Fruit fly (Drosophila melanogaster) whole organism, adult: Measurements from ENCODE around the gene CG11865.
"Not testable (repeated sequence)": the region's sequence is repeated elsewhere in the genome, so short reads cannot be mapped to it uniquely, and the experiment has no call there.

ENCODE experiments used
- CG11617 ChIP-seq: fragments of 200-800 bp; sonication (Bioruptor generic); optimal IDR thresholded peaks from 2 replicates; lab custom pipeline; 2017; ENCODE audit warnings: mild to moderate bottlenecking, missing biosample characterization, missing genetic modification reagents, missing genetic modification characterization
- CG12768 ChIP-seq: fragments of 200-800 bp; sonication (Bioruptor generic); optimal IDR thresholded peaks from 2 replicates; lab custom pipeline; 2017; ENCODE audit warnings: missing biosample characterization, missing genetic modification characterization, mild to moderate bottlenecking, moderate library complexity, missing genetic modification reagents
- CG14711 ChIP-seq: fragments of 200-800 bp; sonication (Bioruptor generic); optimal IDR thresholded peaks from 2 replicates; lab custom pipeline; 2018; ENCODE audit warnings: missing biosample characterization, mild to moderate bottlenecking, missing genetic modification characterization, moderate library complexity
- CG1620 ChIP-seq: fragments of 200-800 bp; sonication (Bioruptor generic); optimal IDR thresholded peaks from 2 replicates; lab custom pipeline; 2016; ENCODE audit warnings: missing biosample characterization, missing genetic modification characterization
- CG33017 ChIP-seq: fragments of 200-800 bp; sonication (Bioruptor generic); optimal IDR thresholded peaks from 2 replicates; lab custom pipeline; 2018; ENCODE audit warnings: missing biosample characterization, mild to moderate bottlenecking, missing genetic modification characterization, moderate library complexity
- CG5204 ChIP-seq: fragments of 200-800 bp; sonication (Bioruptor generic); optimal IDR thresholded peaks from 2 replicates; lab custom pipeline; 2016; ENCODE audit warnings: missing biosample characterization, missing genetic modification characterization
- CG7045 ChIP-seq: fragments of 200-800 bp; sonication (Bioruptor generic); optimal IDR thresholded peaks from 2 replicates; lab custom pipeline; 2017; ENCODE audit warnings: missing biosample characterization, mild to moderate bottlenecking, missing genetic modification characterization
- CG7101 ChIP-seq: fragments of 200-800 bp; sonication (Bioruptor generic); optimal IDR thresholded peaks from 2 replicates; lab custom pipeline; 2018; ENCODE audit warnings: missing biosample characterization, mild to moderate bottlenecking, missing genetic modification characterization, moderate library complexity
- Clk ChIP-seq: fragments of 200-800 bp; sonication (Bioruptor generic); optimal IDR thresholded peaks from 2 replicates; lab custom pipeline; 2017; ENCODE audit warnings: missing biosample characterization, missing genetic modification characterization
- Crg-1 ChIP-seq: fragments of 200-800 bp; sonication (Bioruptor generic); optimal IDR thresholded peaks from 2 replicates; lab custom pipeline; 2016; ENCODE audit warnings: missing biosample characterization, missing genetic modification characterization
- Hr96 ChIP-seq: fragments of 200-800 bp; sonication (Bioruptor generic); optimal IDR thresholded peaks from 2 replicates; lab custom pipeline; 2016; ENCODE audit warnings: missing biosample characterization, missing genetic modification characterization
- Mnt ChIP-seq: fragments of 200-800 bp; sonication (Bioruptor generic); optimal IDR thresholded peaks from 2 replicates; lab custom pipeline; 2016; ENCODE audit warnings: missing biosample characterization, mild to moderate bottlenecking, missing genetic modification characterization
- bab1 ChIP-seq: fragments of 200-800 bp; sonication (Bioruptor generic); optimal IDR thresholded peaks from 3 replicates; lab custom pipeline; 2019; ENCODE audit warnings: missing biosample characterization, mild to moderate bottlenecking, missing genetic modification characterization, moderate library complexity
- cic ChIP-seq: fragments of 200-800 bp; sonication (Bioruptor generic); optimal IDR thresholded peaks from 2 replicates; lab custom pipeline; 2017; ENCODE audit warnings: missing biosample characterization, mild to moderate bottlenecking, missing genetic modification characterization, moderate library complexity
- cnc ChIP-seq, 2 experiments: fragments of >200 bp; optimal IDR thresholded peaks; 2 replicates each; lab custom pipeline; 2017
- kay ChIP-seq: fragments of 200-800 bp; sonication (Bioruptor generic); peaks from one replicate; lab custom pipeline; 2016; ENCODE audit warnings: missing biosample characterization, missing genetic modification characterization, borderline replicate concordance
- ovo ChIP-seq: fragments of 200-800 bp; sonication (Bioruptor generic); optimal IDR thresholded peaks from 2 replicates; lab custom pipeline; 2016; ENCODE audit warnings: missing biosample characterization, missing genetic modification characterization
- pad ChIP-seq: fragments of 200-800 bp; sonication (Bioruptor generic); optimal IDR thresholded peaks from 3 replicates; lab custom pipeline; 2017; ENCODE audit warnings: missing biosample characterization, missing genetic modification characterization, mild to moderate bottlenecking, moderate library complexity, missing genetic modification reagents
- tj ChIP-seq: fragments of 200-800 bp; sonication (Bioruptor generic); optimal IDR thresholded peaks from 3 replicates; lab custom pipeline; 2017; ENCODE audit warnings: missing biosample characterization, mild to moderate bottlenecking, missing genetic modification characterization, moderate library complexity
- toe ChIP-seq: fragments of 200-800 bp; sonication (Bioruptor generic); optimal IDR thresholded peaks from 2 replicates; lab custom pipeline; 2016; ENCODE audit warnings: missing biosample characterization, missing genetic modification characterization

Gene CG11865

dm6 chr2L:15628378-15628777 lies 11.6 kb downstream of the CG11865 start, which contains the start of gene CG7631:
TSS of gene CG7631 (plus strand) at chr2L:15628678.
- TF ChIP-seq Hr96 = no peak
- TF ChIP-seq CG7045 (GFP tag; lab: Kevin White, UChicago) = no peak
- TF ChIP-seq CG14711 (tag; lab: Kevin White, UChicago) = no peak
- no peak for TF ChIP-seq ovo (GFP tag; lab: Kevin White, UChicago)
- no peak for TF ChIP-seq tj
- no peak for TF ChIP-seq CG1620
- TF ChIP-seq kay (GFP tag; lab: Kevin White, UChicago) = no peak
- TF ChIP-seq CG11617 = no peak
- TF ChIP-seq bab1 (GFP tag; lab: Kevin White, UChicago) = no peak
- TF ChIP-seq Clk = no peak
- no peak for TF ChIP-seq CG12768 (GFP tag; lab: Kevin White, UChicago)
- no peak for TF ChIP-seq pad (GFP tag; lab: Kevin White, UChicago)

dm6 chr2L:15629596-15630168 lies 12.9 kb downstream of the CG11865 start, which contains the start of gene CG18480:
TSS of gene CG18480 (plus strand) at chr2L:15630002.
- TF ChIP-seq CG7045 (GFP tag; lab: Kevin White, UChicago) (peak; percentile 46), pad (GFP tag; lab: Kevin White, UChicago) (no peak), CG5204 (peak; percentile 49), CG7101 (tag; lab: Kevin White, UChicago) (peak; percentile 74), tj (no peak), CG14711 (tag; lab: Kevin White, UChicago) (peak; percentile 22), Clk (no peak), Crg-1 (GFP tag; lab: Kevin White, UChicago) (no peak), cnc (optimal IDR thresholded peaks at IDR 0.05; lab: Kevin White, UChicago) (no peak), CG33017 (peak; percentile 50), kay (GFP tag; lab: Kevin White, UChicago) (peak; percentile 97), ovo (GFP tag; lab: Kevin White, UChicago) (no peak), CG11617 (peak; percentile 48), bab1 (GFP tag; lab: Kevin White, UChicago) (no peak), Mnt (GFP tag; lab: Kevin White, UChicago) (peak; percentile 70), Hr96 (peak; percentile 65), CG1620 (peak; percentile 16), toe (GFP tag; lab: Kevin White, UChicago) (peak; percentile 67), CG12768 (GFP tag; lab: Kevin White, UChicago) (peak; percentile 52), cic (no peak)

- TF ChIP-seq cnc (optimal IDR thresholded peaks at IDR 0.05; lab: Kevin White, UChicago) (no peak), CG12768 (GFP tag; lab: Kevin White, UChicago) (no peak), CG11617 (no peak), CG33017 (no peak), Hr96 (no peak), tj (no peak), Clk (no peak), toe (GFP tag; lab: Kevin White, UChicago) (no peak), cic (no peak), Mnt (GFP tag; lab: Kevin White, UChicago) (no peak), ovo (GFP tag; lab: Kevin White, UChicago) (no peak), bab1 (GFP tag; lab: Kevin White, UChicago) (no peak), CG1620 (no peak), pad (GFP tag; lab: Kevin White, UChicago) (no peak), CG14711 (tag; lab: Kevin White, UChicago) (no peak), CG5204 (no peak)
Observed at dm6 chr2L:15641668-15642067, 24.9 kb downstream of the CG11865 start.

DNA sequence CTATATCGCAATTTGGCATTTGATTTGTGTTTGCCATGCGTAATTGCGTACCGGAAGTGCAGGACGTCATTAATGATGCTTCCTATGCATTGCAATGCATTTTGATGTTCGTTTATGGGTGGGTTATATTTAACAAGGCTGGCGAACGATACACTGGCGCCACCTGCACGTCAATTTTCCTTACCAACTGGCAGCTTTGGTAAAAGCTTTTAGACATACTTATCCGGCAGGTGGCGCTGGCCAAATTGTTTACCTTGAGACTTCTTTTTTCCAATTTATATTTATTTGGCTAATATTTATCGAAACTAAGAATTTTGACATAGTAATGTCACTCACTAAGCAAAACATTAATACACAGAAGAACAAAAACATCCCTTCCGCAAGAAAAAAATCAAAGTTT lies 27.0 kb downstream of the CG11865 start:
- peak; percentile 22 for TF ChIP-seq Hr96
- TF ChIP-seq toe (GFP tag; lab: Kevin White, UChicago) = peak; percentile 16
- no peak for TF ChIP-seq tj
- no peak for TF ChIP-seq CG7045 (GFP tag; lab: Kevin White, UChicago)
- TF ChIP-seq CG12768 (GFP tag; lab: Kevin White, UChicago) = no peak
- no peak for TF ChIP-seq bab1 (GFP tag; lab: Kevin White, UChicago)
- TF ChIP-seq CG1620 = no peak

- not testable (repeated sequence) for TF ChIP-seq CG7101 (tag; lab: Kevin White, UChicago); tj; kay (GFP tag; lab: Kevin White, UChicago)
Observed at dm6 chr2L:15659374-15659773, 42.6 kb downstream of the CG11865 start, which contains the start of gene CG44141. TSS of gene CG44141 (minus strand) at chr2L:15659474.

dm6 chr2L:15660741-15661140 lies 43.9 kb downstream of the CG11865 start, which contains the start of gene CG18477:
TSS of gene CG18477 (plus strand) at chr2L:15661041.
- not testable (repeated sequence) for TF ChIP-seq Hr96; Mnt (GFP tag; lab: Kevin White, UChicago); CG5204
